Fruit fly (Drosophila melanogaster): Measurements from ENCODE around the gene eIF4E1.

Gene eIF4E1

dm6 chr3L:9451522-9452118 is 49.4 kb upstream of the eIF4E1 start, which contains the start of the genes CG3448 and ghi (continued):
- peak; percentile 87 for TF ChIP-seq abd-A (tag; optimal IDR thresholded peaks at IDR 0.05)
- peak; percentile 77 for TF ChIP-seq Dll (GFP tag; IDR thresholded peaks at IDR 0.05; ENCODE audit: partially characterized antibody)
- peak; percentile 51; the same call in 2 of the 3 replicates for TF ChIP-seq ci (GFP tag; IDR thresholded peaks at IDR 0.05)
- TF ChIP-seq Aef1 (GFP tag; IDR thresholded peaks at IDR 0.05): peak; percentile 58
- peak in 1 of 2 experiments; percentile 47 for TF ChIP-seq Hr51 (GFP tag; optimal IDR thresholded peaks at IDR 0.05)
- peak; percentile 32 for TF ChIP-seq kah (GFP tag; optimal IDR thresholded peaks at IDR 0.05)
- TF ChIP-seq CG14441 (GFP tag; IDR thresholded peaks at IDR 0.05): peak; percentile 40; the same call in 1 of the 2 replicates
- no peak for TF ChIP-seq D (optimal IDR thresholded peaks at IDR 0.05)
- peak; percentile 37 for TF ChIP-seq D (GFP tag; optimal IDR thresholded peaks at IDR 0.05)
- TF ChIP-seq Dref (GFP tag; IDR thresholded peaks at IDR 0.05): peak; percentile 83
- peak; percentile 32 for TF ChIP-seq fd96Cb (tag; optimal IDR thresholded peaks at IDR 0.05)
- peak; percentile 24 for TF ChIP-seq BtbVII (GFP tag; optimal IDR thresholded peaks at IDR 0.05)
- TF ChIP-seq unpg (GFP tag; optimal IDR thresholded peaks at IDR 0.05): peak; percentile 62
- TF ChIP-seq CG8388 (GFP tag; optimal IDR thresholded peaks at IDR 0.05): peak; percentile 51
- no peak for TF ChIP-seq p53 (GFP tag; optimal IDR thresholded peaks at IDR 0.05)
- peak; percentile 68 for TF ChIP-seq CG7372 (GFP tag; IDR thresholded peaks at IDR 0.05)
- no peak for TF ChIP-seq jing (GFP tag; optimal IDR thresholded peaks at IDR 0.05)
- peak; percentile 72 for TF ChIP-seq CG16813 (GFP tag; IDR thresholded peaks at IDR 0.05; ENCODE audit: partially characterized antibody)
- TF ChIP-seq Med (GFP tag): peak; percentile 82
- TF ChIP-seq Elba2 (GFP tag; optimal IDR thresholded peaks at IDR 0.05): peak; percentile 17
- TF ChIP-seq NC2α (GFP tag; optimal IDR thresholded peaks at IDR 0.05): no peak
- TF ChIP-seq fu2 (GFP tag; optimal IDR thresholded peaks at IDR 0.05): no peak
- no peak for TF ChIP-seq bigmax (GFP tag; optimal IDR thresholded peaks at IDR 0.05)
- peak; percentile 91 for TF ChIP-seq scrt (GFP tag; optimal IDR thresholded peaks at IDR 0.05)
- peak; percentile 93 for TF ChIP-seq sens (GFP tag)
- TF ChIP-seq CG12942 (GFP tag; optimal IDR thresholded peaks at IDR 0.05): no peak
- peak; percentile 73 for TF ChIP-seq CG18476 (GFP tag; optimal IDR thresholded peaks at IDR 0.05)
- peak; percentile 56 for TF ChIP-seq corto (GFP tag; optimal IDR thresholded peaks at IDR 0.05)
- TF ChIP-seq Abd-B (GFP tag; optimal IDR thresholded peaks at IDR 0.05): peak; percentile 73
- peak; percentile 8 for TF ChIP-seq CG12769 (tag; optimal IDR thresholded peaks at IDR 0.05)
- TF ChIP-seq gro (GFP tag; optimal IDR thresholded peaks at IDR 0.05): peak; percentile 41
- peak; percentile 73 for TF ChIP-seq ind (GFP tag; optimal IDR thresholded peaks at IDR 0.05)
- TF ChIP-seq CG34224 (GFP tag; IDR thresholded peaks at IDR 0.05; ENCODE audit: partially characterized antibody): peak; percentile 74
- TF ChIP-seq ewg (GFP tag; optimal IDR thresholded peaks at IDR 0.05): peak; percentile 28
- TF ChIP-seq tin (GFP tag; optimal IDR thresholded peaks at IDR 0.05): peak; percentile 75
- TF ChIP-seq CG8924 (tag; optimal IDR thresholded peaks at IDR 0.05): peak; percentile 51
- peak; percentile 69 for TF ChIP-seq CG7839 (tag; optimal IDR thresholded peaks at IDR 0.05)
- TF ChIP-seq tgo (GFP tag; IDR thresholded peaks at IDR 0.05): no peak
- TF ChIP-seq chm (GFP tag; IDR thresholded peaks at IDR 0.05): 0 out of 2 replicates have a peak, but pooled peaks have one; percentile 30
- TF ChIP-seq CG2116 (GFP tag; optimal IDR thresholded peaks at IDR 0.05): peak; percentile 94
- TF ChIP-seq Scr (GFP tag; IDR thresholded peaks at IDR 0.05; ENCODE audit: partially characterized antibody): peak; percentile 76
- TF ChIP-seq gce (GFP tag; IDR thresholded peaks at IDR 0.05): no peak
- TF ChIP-seq CG13894 (tag; optimal IDR thresholded peaks at IDR 0.05): peak; percentile 78
- peak; percentile 76 for TF ChIP-seq CG30403 (GFP tag; optimal IDR thresholded peaks at IDR 0.05)
- TF ChIP-seq sisA (GFP tag; IDR thresholded peaks at IDR 0.05): peak; percentile 58
- peak; percentile 58 for TF ChIP-seq stc (GFP tag; IDR thresholded peaks at IDR 0.05)
- peak; percentile 28 for TF ChIP-seq CHES-1-like (GFP tag; optimal IDR thresholded peaks at IDR 0.05)
- TF ChIP-seq az2 (GFP tag; optimal IDR thresholded peaks at IDR 0.05): peak; percentile 3
- TF ChIP-seq Xrp1 (GFP tag; IDR thresholded peaks at IDR 0.05): peak; percentile 76
- peak; percentile 58; the same call in 1 of the 3 replicates for TF ChIP-seq CG11456 (GFP tag; IDR thresholded peaks at IDR 0.05)
